Worm (Caenorhabditis elegans) whole organism, L3 larva: ENCODE measurements around the gene spin-1.

Experiments
- R02D3.7 ChIP-seq: fragments of 150-350 bp; optimal IDR thresholded peaks from 2 replicates; lab custom pipeline; 2014; ENCODE audit warnings: missing biosample characterization, missing genetic modification characterization
- ama-1 ChIP-seq: fragments of 150-350 bp; optimal IDR thresholded peaks from 2 replicates; lab custom pipeline; 2018
- jun-1 ChIP-seq: fragments of 150-350 bp; optimal IDR thresholded peaks from 2 replicates; lab custom pipeline; 2014; ENCODE audit warnings: missing biosample characterization, missing genetic modification reagents, missing genetic modification characterization
- lin-15B ChIP-seq: fragments of 150-350 bp; optimal IDR thresholded peaks from 2 replicates; lab custom pipeline; 2014; ENCODE audit warnings: missing biosample characterization, missing genetic modification characterization
- zag-1 ChIP-seq: fragments of 150-350 bp; optimal IDR thresholded peaks from 2 replicates; lab custom pipeline; 2014; ENCODE audit warnings: missing biosample characterization, missing genetic modification characterization
- ztf-11 ChIP-seq: fragments of 150-350 bp; optimal IDR thresholded peaks from 2 replicates; lab custom pipeline; 2014; ENCODE audit warnings: missing biosample characterization, missing genetic modification characterization

DNA sequence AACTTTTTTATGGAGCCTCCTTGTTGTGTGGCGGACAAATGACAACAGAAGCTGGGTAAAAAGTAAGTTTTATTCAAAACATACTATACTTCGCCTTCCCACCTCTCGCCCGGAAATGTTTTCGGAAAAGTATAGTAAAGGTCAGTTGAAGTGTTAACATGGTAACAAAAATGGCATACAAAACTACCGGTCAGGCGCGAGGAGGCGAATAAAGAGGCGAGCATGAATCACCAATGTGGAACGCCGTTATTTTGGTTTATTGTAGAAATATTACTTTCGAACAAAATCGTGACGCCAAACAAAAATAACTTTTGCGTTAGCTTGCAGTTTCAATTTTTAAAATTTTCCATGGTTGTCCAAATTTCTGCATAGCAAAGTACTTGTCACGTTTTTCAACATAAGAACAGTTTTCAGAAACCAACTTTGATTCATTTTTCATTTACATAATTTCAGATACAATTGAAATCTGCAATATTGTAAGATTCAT is 2.8 kb downstream of the spin-1 start, which contains the start of gene C13C4.8:
- TF ChIP-seq lin-15B (tag; lab: Kevin White, UChicago) = no peak
- TF ChIP-seq jun-1 (tag; lab: Kevin White, UChicago) = no peak
- no peak for TF ChIP-seq R02D3.7 (tag; lab: Kevin White, UChicago)
- no peak for TF ChIP-seq ztf-11 (tag; lab: Kevin White, UChicago)
- TF ChIP-seq ama-1 (lab: Kevin White, UChicago) = no peak
- TF ChIP-seq zag-1 (tag; lab: Kevin White, UChicago) = no peak
